Fruit fly (Drosophila melanogaster) whole organism, embryonic: Measurements from ENCODE around the gene zen2.

ENCODE experiments used
- Aef1 ChIP-seq: fragments of 200-800 bp; sonication (Bioruptor generic); IDR thresholded peaks from 3 replicates; pipeline ENCODE4 v1.3.6; 2022; ENCODE audit warnings: missing biosample characterization, missing genetic modification characterization
- Asciz ChIP-seq: fragments of 200-800 bp; sonication (Bioruptor generic); optimal IDR thresholded peaks from 2 replicates; lab custom pipeline; 2017; ENCODE audit warnings: missing biosample characterization, mild to moderate bottlenecking, missing genetic modification characterization, missing genetic modification reagents
- C15 ChIP-seq: fragments of 200-800 bp; sonication (Bioruptor generic); IDR thresholded peaks from 3 replicates; pipeline ENCODE4 v1.3.6; 2022; ENCODE audit warnings: missing biosample characterization, missing genetic modification characterization
- CG10209 ChIP-seq: fragments of 200-800 bp; sonication (Bioruptor generic); optimal IDR thresholded peaks from 3 replicates; lab custom pipeline; 2017; ENCODE audit warnings: missing biosample characterization, mild to moderate bottlenecking, missing genetic modification characterization, missing genetic modification reagents
- CG11093 ChIP-seq: fragments of 200-800 bp; sonication (Bioruptor generic); IDR thresholded peaks from 3 replicates; pipeline ENCODE4 v1.3.6; 2022; ENCODE audit warnings: missing biosample characterization, missing genetic modification characterization
- CG12071 ChIP-seq: fragments of 200-800 bp; sonication (Bioruptor generic); optimal IDR thresholded peaks from 3 replicates; lab custom pipeline; 2018; ENCODE audit warnings: missing biosample characterization, mild to moderate bottlenecking, missing genetic modification characterization
- CG13424 ChIP-seq: fragments of 200-800 bp; sonication (Bioruptor generic); optimal IDR thresholded peaks from 2 replicates; lab custom pipeline; 2019; ENCODE audit warnings: missing biosample characterization, mild to moderate bottlenecking, missing genetic modification characterization, moderate library complexity
- CG14050 ChIP-seq: fragments of 200-800 bp; sonication (Bioruptor generic); IDR thresholded peaks from 3 replicates; pipeline ENCODE4 v1.3.6; 2022; ENCODE audit warnings: missing biosample characterization, missing genetic modification characterization
- CG14441 ChIP-seq: fragments of 200-800 bp; sonication (Bioruptor generic); IDR thresholded peaks from 2 replicates; pipeline ENCODE4 v1.3.6; 2022; ENCODE audit warnings: missing biosample characterization, missing genetic modification characterization
- CG1603 ChIP-seq: fragments of 200-800 bp; sonication (Bioruptor generic); optimal IDR thresholded peaks from 2 replicates; lab custom pipeline; 2019; ENCODE audit warnings: missing biosample characterization, mild to moderate bottlenecking, missing genetic modification characterization, moderate library complexity
- CG16815 ChIP-seq: fragments of 200-800 bp; sonication (Bioruptor generic); optimal IDR thresholded peaks from 3 replicates; lab custom pipeline; 2017; ENCODE audit warnings: missing biosample characterization, mild to moderate bottlenecking, missing genetic modification characterization
- CG17568 ChIP-seq: fragments of 200-800 bp; sonication (Bioruptor generic); optimal IDR thresholded peaks from 2 replicates; lab custom pipeline; 2018; ENCODE audit warnings: missing biosample characterization, mild to moderate bottlenecking, missing genetic modification characterization, moderate library complexity
- CG2199 ChIP-seq: fragments of 200-800 bp; sonication (Bioruptor generic); IDR thresholded peaks from 3 replicates; pipeline ENCODE4 v1.3.6; 2022; ENCODE audit warnings: missing biosample characterization, missing genetic modification characterization
- CG31224 ChIP-seq: fragments of 200-800 bp; sonication (Bioruptor generic); IDR thresholded peaks from 2 replicates; pipeline ENCODE4 v1.3.6; 2022; ENCODE audit warnings: missing biosample characterization, missing genetic modification characterization
- CG32532 ChIP-seq: fragments of 200-800 bp; sonication (Bioruptor generic); IDR thresholded peaks from 2 replicates; pipeline ENCODE4 v1.3.6; 2022; ENCODE audit warnings: missing biosample characterization, missing genetic modification characterization
- CG8478 ChIP-seq: fragments of >200 bp; optimal IDR thresholded peaks from 2 replicates; lab custom pipeline; 2018
- CG9797 ChIP-seq: fragments of 200-800 bp; sonication (Bioruptor generic); optimal IDR thresholded peaks from 3 replicates; lab custom pipeline; 2018; ENCODE audit warnings: missing biosample characterization, mild to moderate bottlenecking, missing genetic modification characterization
- D ChIP-seq, 2 experiments: fragments of 200-800 bp in 1 of 2; fragments of >200 bp in 1 of 2; sonication (Bioruptor generic) in 1 of 2; optimal IDR thresholded peaks; 2 replicates in 1 of 2; 3 replicates in 1 of 2; lab custom pipeline; 2017; ENCODE audit warnings: mild to moderate bottlenecking in 1 of 2, missing biosample characterization in 1 of 2, missing genetic modification characterization in 1 of 2, missing genetic modification reagents in 1 of 2
- Eip74EF ChIP-seq, 2 experiments: fragments of 200-800 bp in 1 of 2; fragments of >200 bp in 1 of 2; sonication (Bioruptor generic) in 1 of 2; optimal IDR thresholded peaks; 2 replicates each; lab custom pipeline; 2017 to 2019; ENCODE audit warnings: missing biosample characterization in 2 of 2, missing genetic modification characterization in 2 of 2, mild to moderate bottlenecking in 1 of 2, moderate library complexity in 1 of 2
- Fer3 ChIP-seq: fragments of 200-800 bp; sonication (Bioruptor generic); optimal IDR thresholded peaks from 2 replicates; lab custom pipeline; 2018; ENCODE audit warnings: missing biosample characterization, mild to moderate bottlenecking, missing genetic modification characterization, moderate library complexity
- Hey ChIP-seq: fragments of 200-800 bp; sonication (Bioruptor generic); optimal IDR thresholded peaks from 3 replicates; lab custom pipeline; 2018; ENCODE audit warnings: missing biosample characterization, mild to moderate bottlenecking, missing genetic modification characterization
- Hmr ChIP-seq: fragments of 200-800 bp; sonication (Bioruptor generic); optimal IDR thresholded peaks from 3 replicates; lab custom pipeline; 2017; ENCODE audit warnings: mild to moderate bottlenecking, missing biosample characterization, missing genetic modification reagents, missing genetic modification characterization
- Hr3 ChIP-seq: fragments of 200-800 bp; sonication (Bioruptor generic); optimal IDR thresholded peaks from 3 replicates; lab custom pipeline; 2016; ENCODE audit warnings: missing biosample characterization, missing genetic modification characterization
- Hsf ChIP-seq: fragments of 200-800 bp; sonication (Bioruptor generic); optimal IDR thresholded peaks from 3 replicates; lab custom pipeline; 2016; ENCODE audit warnings: missing biosample characterization, missing genetic modification characterization
- Lim3 ChIP-seq: fragments of 200-800 bp; sonication (Bioruptor generic); IDR thresholded peaks from 2 replicates; pipeline ENCODE4 v1.3.6; 2022; ENCODE audit warnings: missing biosample characterization, missing genetic modification characterization
- Mes4 ChIP-seq: fragments of 200-800 bp; sonication (Bioruptor generic); optimal IDR thresholded peaks from 2 replicates; lab custom pipeline; 2016; ENCODE audit warnings: missing biosample characterization, missing genetic modification characterization
- PHDP ChIP-seq: fragments of 200-800 bp; sonication (Bioruptor generic); optimal IDR thresholded peaks from 3 replicates; lab custom pipeline; 2018; ENCODE audit warnings: missing biosample characterization, mild to moderate bottlenecking, missing genetic modification characterization, moderate library complexity
- Pdp1 ChIP-seq, 2 experiments: fragments of 200-800 bp; sonication (Bioruptor generic); optimal IDR thresholded peaks; 3 replicates each; lab custom pipeline; 2016; ENCODE audit warnings: missing biosample characterization in 2 of 2, missing genetic modification characterization in 2 of 2, mild to moderate bottlenecking in 1 of 2, moderate library complexity in 1 of 2
- Six4 ChIP-seq: fragments of 200-800 bp; sonication (Bioruptor generic); optimal IDR thresholded peaks from 2 replicates; lab custom pipeline; 2016; ENCODE audit warnings: missing biosample characterization, missing genetic modification characterization
- Ssrp ChIP-seq: fragments of 200-800 bp; sonication (Bioruptor generic); optimal IDR thresholded peaks from 2 replicates; lab custom pipeline; 2018; ENCODE audit warnings: missing biosample characterization, mild to moderate bottlenecking, missing genetic modification characterization, moderate library complexity
- Trl ChIP-seq, 3 experiments: fragments of >200 bp in 2 of 3; fragments of 200-800 bp in 1 of 3; sonication (Bioruptor generic) in 1 of 3; optimal IDR thresholded peaks; 2 replicates in 1 of 3; 3 replicates in 2 of 3; lab custom pipeline; 2016 to 2017; ENCODE audit warnings: missing biosample characterization in 1 of 3, missing genetic modification characterization in 1 of 3
- chif ChIP-seq, 2 experiments: fragments of 200-800 bp; sonication (Bioruptor generic); optimal IDR thresholded peaks; 3 replicates each; lab custom pipeline; 2016; ENCODE audit warnings: missing biosample characterization in 2 of 2, missing genetic modification characterization in 2 of 2
- chn ChIP-seq: fragments of 200-800 bp; sonication (Bioruptor generic); optimal IDR thresholded peaks from 2 replicates; lab custom pipeline; 2016; ENCODE audit warnings: missing biosample characterization, missing genetic modification characterization
- croc ChIP-seq: fragments of 200-800 bp; sonication (Bioruptor generic); conservative IDR thresholded peaks from 3 replicates; pipeline ENCODE4 v1.3.6; 2022; ENCODE audit warnings: missing biosample characterization, missing genetic modification characterization
- dmrt99B ChIP-seq: fragments of 200-800 bp; sonication (Bioruptor generic); optimal IDR thresholded peaks from 2 replicates; lab custom pipeline; 2018; ENCODE audit warnings: missing biosample characterization, mild to moderate bottlenecking, missing genetic modification characterization, moderate library complexity
- emc ChIP-seq: fragments of 200-800 bp; sonication (Bioruptor generic); optimal IDR thresholded peaks from 2 replicates; lab custom pipeline; 2016; ENCODE audit warnings: missing biosample characterization, missing genetic modification characterization
- fd3F ChIP-seq: fragments of 200-800 bp; sonication (Bioruptor generic); optimal IDR thresholded peaks from 2 replicates; lab custom pipeline; 2018; ENCODE audit warnings: missing biosample characterization, mild to moderate bottlenecking, missing genetic modification characterization, moderate library complexity
- kay ChIP-seq: fragments of 200-800 bp; sonication (Bioruptor generic); optimal IDR thresholded peaks from 2 replicates; lab custom pipeline; 2016; ENCODE audit warnings: missing biosample characterization, missing genetic modification characterization
- lab ChIP-seq: fragments of 200-800 bp; sonication (Bioruptor generic); optimal IDR thresholded peaks from 3 replicates; lab custom pipeline; 2017; ENCODE audit warnings: missing biosample characterization, missing genetic modification characterization, mild to moderate bottlenecking, moderate library complexity, missing genetic modification reagents
- luna ChIP-seq: fragments of 200-800 bp; sonication (Bioruptor generic); optimal IDR thresholded peaks from 2 replicates; lab custom pipeline; 2016; ENCODE audit warnings: missing biosample characterization, missing genetic modification characterization
- onecut ChIP-seq: fragments of 200-800 bp; sonication (Bioruptor generic); IDR thresholded peaks from 2 replicates; pipeline ENCODE4 v1.3.6; 2022; ENCODE audit warnings: missing biosample characterization, missing genetic modification characterization
- otp ChIP-seq: fragments of 200-800 bp; sonication (Bioruptor generic); IDR thresholded peaks from 3 replicates; pipeline ENCODE4, ENCODE4 v1.3.6; 2022; ENCODE audit warnings: missing biosample characterization, missing genetic modification characterization
- pum ChIP-seq: fragments of 200-800 bp; sonication (Bioruptor generic); optimal IDR thresholded peaks from 2 replicates; lab custom pipeline; 2016; ENCODE audit warnings: missing biosample characterization, missing genetic modification characterization
- shn ChIP-seq: fragments of 200-800 bp; sonication (Bioruptor generic); optimal IDR thresholded peaks from 3 replicates; lab custom pipeline; 2016; ENCODE audit warnings: missing biosample characterization, missing genetic modification characterization
- sqz ChIP-seq: fragments of 200-800 bp; sonication (Bioruptor generic); optimal IDR thresholded peaks from 3 replicates; lab custom pipeline; 2018; ENCODE audit warnings: missing biosample characterization, mild to moderate bottlenecking, missing genetic modification characterization
- trh ChIP-seq: fragments of 200-800 bp; sonication (Bioruptor generic); optimal IDR thresholded peaks from 2 replicates; lab custom pipeline; 2016; ENCODE audit warnings: missing biosample characterization, missing genetic modification characterization
- usp ChIP-seq: fragments of >200 bp; optimal IDR thresholded peaks from 2 replicates; lab custom pipeline; 2017; ENCODE audit warnings: missing biosample characterization, missing genetic modification characterization
- wdn ChIP-seq: fragments of 200-800 bp; sonication (Bioruptor generic); IDR thresholded peaks from 2 replicates; pipeline ENCODE4 v1.3.6; 2022; ENCODE audit warnings: missing biosample characterization, missing genetic modification characterization
- wek ChIP-seq: fragments of 200-800 bp; sonication (Bioruptor generic); optimal IDR thresholded peaks from 3 replicates; lab custom pipeline; 2018; ENCODE audit warnings: missing biosample characterization, mild to moderate bottlenecking, missing genetic modification characterization, moderate library complexity

zen2 gene

DNA sequence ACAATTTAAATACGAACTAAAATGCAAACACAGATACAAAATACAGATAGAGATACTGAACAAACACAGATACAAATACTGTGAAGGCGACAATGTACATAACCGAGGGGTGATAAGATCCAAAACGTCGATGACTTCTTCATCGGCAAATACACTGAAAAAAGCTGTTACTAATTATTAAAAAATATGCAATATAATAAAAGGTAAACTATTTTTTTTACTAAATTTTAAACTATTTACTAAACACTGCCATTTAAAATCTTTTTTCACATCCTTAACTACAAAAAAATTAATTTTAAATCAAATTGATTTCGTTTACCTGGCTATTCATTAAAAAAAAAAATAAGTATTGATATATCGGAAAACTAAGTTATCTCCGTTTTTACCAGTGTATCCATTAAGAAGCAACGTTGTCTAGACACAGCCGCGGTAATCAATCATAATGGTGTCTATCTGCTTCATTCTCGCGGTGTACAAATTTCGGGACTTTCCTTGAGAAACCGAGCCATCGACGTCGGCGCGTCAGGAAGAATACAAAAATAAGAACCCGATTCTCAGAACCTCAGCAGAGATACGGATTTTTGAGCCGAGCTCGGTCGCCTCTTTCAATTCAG, 19.0 kb upstream of the zen2 start (continued):
- TF ChIP-seq fd3F (GFP tag; lab: Kevin White, UChicago) (peak; percentile 26), croc (GFP tag; lab: Robert Waterston, UW) (peak; percentile 83), pum (GFP tag; lab: Kevin White, UChicago) (peak; percentile 19), CG8478 (lab: Kevin White, UChicago) (no peak), D (optimal IDR thresholded peaks at IDR 0.05; lab: Kevin White, UChicago) (no peak), D (GFP tag; optimal IDR thresholded peaks at IDR 0.05; lab: Kevin White, UChicago) (peak; percentile 89), CG31224 (GFP tag; lab: Robert Waterston, UW) (peak; percentile 56), CG2199 (GFP tag; lab: Robert Waterston, UW) (0 out of 3 replicates have a peak, but pooled peaks have one; percentile 54), CG11093 (peak; percentile 77), shn (GFP tag; lab: Kevin White, UChicago) (peak; percentile 14), dmrt99B (tag; lab: Kevin White, UChicago) (peak; percentile 85), Lim3 (GFP tag; lab: Robert Waterston, UW) (no peak), CG10209 (GFP tag; lab: Kevin White, UChicago) (peak; percentile 87), otp (peak; percentile 75; the same call in 2 of the 3 replicates), Asciz (GFP tag; lab: Kevin White, UChicago) (peak; percentile 70), CG1603 (tag; lab: Kevin White, UChicago) (peak; percentile 69), chif (GFP tag; optimal IDR thresholded peaks at IDR 0.05; lab: Kevin White, UChicago) (peak; percentile 9 to 82), Trl (optimal IDR thresholded peaks at IDR 0.05; lab: Kevin White, UChicago) (no peak), Trl (GFP tag; optimal IDR thresholded peaks at IDR 0.05; lab: Kevin White, UChicago) (peak; percentile 70), wdn (no peak), lab (GFP tag; lab: Kevin White, UChicago) (peak; percentile 58), CG16815 (GFP tag; lab: Kevin White, UChicago) (peak; percentile 95), CG32532 (0 out of 2 replicates have a peak, but pooled peaks have one; percentile 38), Six4 (peak; percentile 80), chn (peak; percentile 59), usp (GFP tag; lab: Kevin White, UChicago) (no peak), CG14050 (GFP tag; lab: Robert Waterston, UW) (no peak), Hey (tag; lab: Kevin White, UChicago) (no peak), Aef1 (GFP tag; lab: Robert Waterston, UW) (no peak), wek (peak; percentile 65), CG9797 (GFP tag; lab: Kevin White, UChicago) (no peak), Hsf (peak; percentile 73), C15 (no peak), Mes4 (GFP tag; lab: Kevin White, UChicago) (peak; percentile 58), sqz (GFP tag; lab: Kevin White, UChicago) (peak; percentile 73), Fer3 (peak; percentile 55), Hmr (GFP tag; lab: Kevin White, UChicago) (peak; percentile 60), Pdp1 (GFP tag; optimal IDR thresholded peaks at IDR 0.05; lab: Kevin White, UChicago) (peak; percentile 21 to 58), emc (GFP tag; lab: Kevin White, UChicago) (no peak), kay (GFP tag; lab: Kevin White, UChicago) (peak; percentile 50), CG12071 (GFP tag; lab: Kevin White, UChicago) (peak; percentile 6), Eip74EF (GFP tag; optimal IDR thresholded peaks at IDR 0.05; lab: Kevin White, UChicago) (peak in 1 of 2 experiments; percentile 84), CG17568 (GFP tag; lab: Kevin White, UChicago) (peak; percentile 65), CG14441 (GFP tag; lab: Robert Waterston, UW) (0 out of 2 replicates have a peak, but pooled peaks have one; percentile 35), CG13424 (tag; lab: Kevin White, UChicago) (peak; percentile 90), onecut (GFP tag; lab: Robert Waterston, UW) (peak; percentile 46), PHDP (tag; lab: Kevin White, UChicago) (peak; percentile 83), trh (GFP tag; lab: Kevin White, UChicago) (peak; percentile 65), Ssrp (peak; percentile 95), Hr3 (peak; percentile 86), luna (no peak)
